Worm (Caenorhabditis elegans): ENCODE measurements around the gene K10G4.3.

ce11 chrV:17257637-17258036 lies 7.1 kb downstream of the K10G4.3 start:
- no peak for TF ChIP-seq flt-1 (GFP tag; IDR thresholded peaks at IDR 0.05)
- TF ChIP-seq klf-2 (GFP tag; conservative IDR thresholded peaks at IDR 0.05), result no peak
- TF ChIP-seq ref-1 (GFP tag; conservative IDR thresholded peaks at IDR 0.05), result no peak
- no peak for TF ChIP-seq ztf-23 (GFP tag; IDR thresholded peaks at IDR 0.05)
- TF ChIP-seq cog-1 (tag; optimal IDR thresholded peaks at IDR 0.05), result no peak
- no peak for TF ChIP-seq tab-1 (GFP tag; IDR thresholded peaks at IDR 0.05)
- no peak for TF ChIP-seq ztf-29 (GFP tag; IDR thresholded peaks at IDR 0.05)

Data from whole organism, midembryonic.